Fruit fly (Drosophila melanogaster) whole organism, embryonic: ENCODE data around the gene Drsl1.

Experiments
- Ada2b ChIP-seq: fragments of 200-800 bp; sonication (Bioruptor generic); IDR thresholded peaks from 2 replicates; pipeline ENCODE4 v1.3.6; 2022; ENCODE audit warnings: missing biosample characterization, missing genetic modification characterization
- Atf3 ChIP-seq: fragments of 200-800 bp; sonication (Bioruptor generic); optimal IDR thresholded peaks from 3 replicates; lab custom pipeline; 2016; ENCODE audit warnings: missing biosample characterization, missing genetic modification characterization
- Awh ChIP-seq: fragments of 200-800 bp; sonication (Bioruptor generic); IDR thresholded peaks from 2 replicates; pipeline ENCODE4, ENCODE4 v1.3.6; 2022; ENCODE audit warnings: missing biosample characterization, missing genetic modification characterization
- B-H2 ChIP-seq: fragments of 200-800 bp; sonication (Bioruptor generic); optimal IDR thresholded peaks from 2 replicates; lab custom pipeline; 2018; ENCODE audit warnings: missing biosample characterization, mild to moderate bottlenecking, missing genetic modification characterization
- C15 ChIP-seq: fragments of 200-800 bp; sonication (Bioruptor generic); IDR thresholded peaks from 3 replicates; pipeline ENCODE4 v1.3.6; 2022; ENCODE audit warnings: missing biosample characterization, missing genetic modification characterization
- CG11085 ChIP-seq: fragments of 200-800 bp; sonication (Bioruptor generic); IDR thresholded peaks from 2 replicates; pipeline ENCODE4 v1.3.6; 2022; ENCODE audit warnings: missing biosample characterization, missing genetic modification characterization
- CG11247 ChIP-seq: fragments of 200-800 bp; sonication (Bioruptor generic); IDR thresholded peaks from 2 replicates; pipeline ENCODE4 v1.3.6; 2022; ENCODE audit warnings: missing biosample characterization, missing genetic modification characterization
- CG11560 ChIP-seq: fragments of 200-800 bp; sonication (Bioruptor generic); IDR thresholded peaks from 3 replicates; pipeline ENCODE4 v1.3.6; 2022; ENCODE audit warnings: missing biosample characterization, missing genetic modification characterization
- CG1233 ChIP-seq: fragments of 200-800 bp; sonication (Bioruptor generic); optimal IDR thresholded peaks from 4 replicates; lab custom pipeline; 2018; ENCODE audit warnings: missing biosample characterization, mild to moderate bottlenecking, missing genetic modification characterization
- CG12391 ChIP-seq: fragments of 200-800 bp; sonication (Bioruptor generic); optimal IDR thresholded peaks from 3 replicates; lab custom pipeline; 2018; ENCODE audit warnings: missing biosample characterization, mild to moderate bottlenecking, missing genetic modification characterization, moderate library complexity
- CG14710 ChIP-seq: fragments of 200-800 bp; sonication (Bioruptor generic); optimal IDR thresholded peaks from 3 replicates; lab custom pipeline; 2019; ENCODE audit warnings: missing biosample characterization, mild to moderate bottlenecking, missing genetic modification characterization, moderate library complexity
- CG15269 ChIP-seq: fragments of 200-800 bp; sonication (Bioruptor generic); optimal IDR thresholded peaks from 2 replicates; lab custom pipeline; 2018; ENCODE audit warnings: missing biosample characterization, mild to moderate bottlenecking, missing genetic modification characterization, moderate library complexity
- CG1529 ChIP-seq: fragments of 200-800 bp; sonication (Bioruptor generic); optimal IDR thresholded peaks from 3 replicates; lab custom pipeline; 2018; ENCODE audit warnings: missing biosample characterization, missing genetic modification characterization
- CG17829 ChIP-seq: fragments of 200-800 bp; optimal IDR thresholded peaks from 2 replicates; lab custom pipeline; 2019; ENCODE audit warnings: missing biosample characterization, mild to moderate bottlenecking, missing genetic modification characterization, moderate library complexity
- CG2129 ChIP-seq: fragments of 200-800 bp; sonication (Bioruptor generic); IDR thresholded peaks from 2 replicates; pipeline ENCODE4 v1.3.6; 2022; ENCODE audit warnings: missing biosample characterization, missing genetic modification characterization; ENCODE audit not compliant: partially characterized antibody
- CG3065 ChIP-seq: fragments of 200-800 bp; sonication (Bioruptor generic); optimal IDR thresholded peaks from 2 replicates; lab custom pipeline; 2016; ENCODE audit warnings: missing biosample characterization, missing genetic modification characterization
- CG31388 ChIP-seq: fragments of 200-800 bp; sonication (Bioruptor generic); optimal IDR thresholded peaks from 2 replicates; lab custom pipeline; 2016; ENCODE audit warnings: missing biosample characterization, missing genetic modification characterization
- CG32532 ChIP-seq: fragments of 200-800 bp; sonication (Bioruptor generic); IDR thresholded peaks from 2 replicates; pipeline ENCODE4 v1.3.6; 2022; ENCODE audit warnings: missing biosample characterization, missing genetic modification characterization
- CG5245 ChIP-seq: fragments of 200-800 bp; sonication (Bioruptor generic); optimal IDR thresholded peaks from 3 replicates; lab custom pipeline; 2016; ENCODE audit warnings: missing biosample characterization, missing genetic modification characterization
- CG6765 ChIP-seq: fragments of 200-800 bp; sonication (Bioruptor generic); optimal IDR thresholded peaks from 3 replicates; lab custom pipeline; 2017; ENCODE audit warnings: missing biosample characterization, mild to moderate bottlenecking, missing genetic modification characterization
- CG7839 ChIP-seq: fragments of 200-800 bp; sonication (Bioruptor generic); optimal IDR thresholded peaks from 3 replicates; lab custom pipeline; 2018; ENCODE audit warnings: missing biosample characterization, mild to moderate bottlenecking, missing genetic modification characterization, moderate library complexity
- CG7928 ChIP-seq: fragments of 200-800 bp; sonication (Bioruptor generic); optimal IDR thresholded peaks from 2 replicates; lab custom pipeline; 2017; ENCODE audit warnings: missing biosample characterization, mild to moderate bottlenecking, missing genetic modification characterization
- CG8478 ChIP-seq: fragments of >200 bp; optimal IDR thresholded peaks from 2 replicates; lab custom pipeline; 2018
- CG9876 ChIP-seq: fragments of 200-800 bp; sonication (Bioruptor generic); optimal IDR thresholded peaks from 2 replicates; lab custom pipeline; 2016; ENCODE audit warnings: missing biosample characterization, missing genetic modification characterization
- Dad ChIP-seq: fragments of 200-800 bp; sonication (Bioruptor generic); optimal IDR thresholded peaks from 3 replicates; lab custom pipeline; 2016; ENCODE audit warnings: missing biosample characterization, missing genetic modification characterization
- Dip3 ChIP-seq: fragments of 200-800 bp; sonication (Bioruptor generic); optimal IDR thresholded peaks from 3 replicates; lab custom pipeline; 2016; ENCODE audit warnings: missing biosample characterization, missing genetic modification characterization
- Dll ChIP-seq: fragments of 200-800 bp; sonication (Bioruptor generic); IDR thresholded peaks from 4 replicates; pipeline ENCODE4 v1.3.6; 2022; ENCODE audit warnings: missing biosample characterization, missing genetic modification characterization; ENCODE audit not compliant: partially characterized antibody
- Fer2 ChIP-seq: fragments of 200-800 bp; sonication (Bioruptor generic); optimal IDR thresholded peaks from 2 replicates; lab custom pipeline; 2018; ENCODE audit warnings: missing biosample characterization, mild to moderate bottlenecking, missing genetic modification characterization, moderate library complexity
- HLH4C ChIP-seq: fragments of 200-800 bp; sonication (Bioruptor generic); IDR thresholded peaks from 3 replicates; pipeline ENCODE4 v1.3.6; 2022; ENCODE audit warnings: missing biosample characterization, missing genetic modification characterization; ENCODE audit not compliant: partially characterized antibody
- Hr3 ChIP-seq: fragments of 200-800 bp; sonication (Bioruptor generic); optimal IDR thresholded peaks from 3 replicates; lab custom pipeline; 2016; ENCODE audit warnings: missing biosample characterization, missing genetic modification characterization
- Hr39 ChIP-seq: fragments of >200 bp; optimal IDR thresholded peaks from 2 replicates; lab custom pipeline; 2017
- Med ChIP-seq: fragments of 200-800 bp; sonication (Bioruptor generic); peaks from one replicate; lab custom pipeline; 2016; ENCODE audit warnings: missing biosample characterization, missing genetic modification characterization, mild to moderate bottlenecking, inconsistent platforms, moderate library complexity
- NFAT ChIP-seq: fragments of 200-800 bp; sonication (Bioruptor generic); IDR thresholded peaks from 2 replicates; pipeline ENCODE4 v1.3.6; 2022; ENCODE audit warnings: missing biosample characterization, missing genetic modification characterization
- Neu2 ChIP-seq: fragments of 200-800 bp; sonication (Bioruptor generic); optimal IDR thresholded peaks from 3 replicates; lab custom pipeline; 2016; ENCODE audit warnings: missing biosample characterization, missing genetic modification characterization, borderline replicate concordance
- Ravus ChIP-seq: fragments of 200-800 bp; sonication (Bioruptor generic); IDR thresholded peaks from 2 replicates; pipeline ENCODE4 v1.3.6; 2022; ENCODE audit warnings: missing biosample characterization, missing genetic modification characterization
- Scr ChIP-seq: fragments of 200-800 bp; sonication (Bioruptor generic); IDR thresholded peaks from 2 replicates; pipeline ENCODE4 v1.3.6; 2022; ENCODE audit warnings: missing biosample characterization, missing genetic modification characterization; ENCODE audit not compliant: partially characterized antibody
- az2 ChIP-seq: fragments of 200-800 bp; sonication (Bioruptor generic); optimal IDR thresholded peaks from 3 replicates; lab custom pipeline; 2016; ENCODE audit warnings: missing biosample characterization, missing genetic modification characterization
- cas ChIP-seq: fragments of 200-800 bp; sonication (Bioruptor generic); IDR thresholded peaks from 2 replicates; pipeline ENCODE4 v1.3.6; 2022; ENCODE audit warnings: missing biosample characterization, missing genetic modification characterization
- ems ChIP-seq: fragments of 200-800 bp; sonication (Bioruptor generic); optimal IDR thresholded peaks from 3 replicates; lab custom pipeline; 2016; ENCODE audit warnings: missing biosample characterization, missing genetic modification characterization
- jing ChIP-seq: fragments of 200-800 bp; sonication (Bioruptor generic); optimal IDR thresholded peaks from 2 replicates; lab custom pipeline; 2018; ENCODE audit warnings: missing biosample characterization, mild to moderate bottlenecking, missing genetic modification characterization
- klu ChIP-seq: fragments of 200-800 bp; sonication (Bioruptor generic); IDR thresholded peaks from 2 replicates; pipeline ENCODE4 v1.3.6; 2022; ENCODE audit warnings: missing biosample characterization, missing genetic modification characterization
- lbe ChIP-seq: fragments of 200-800 bp; sonication (Bioruptor generic); optimal IDR thresholded peaks from 2 replicates; lab custom pipeline; 2016; ENCODE audit warnings: missing biosample characterization, mild to moderate bottlenecking, missing genetic modification characterization
- lov ChIP-seq, 2 experiments: fragments of 200-800 bp in 1 of 2; fragments of >200 bp in 1 of 2; sonication (Bioruptor generic) in 1 of 2; IDR thresholded peaks in 1 of 2; optimal IDR thresholded peaks in 1 of 2; 2 replicates in 1 of 2; 3 replicates in 1 of 2; pipeline versions ENCODE4 v1.3.6 to Lab custom; 2017 to 2022; ENCODE audit warnings: missing biosample characterization in 1 of 2, missing genetic modification characterization in 1 of 2
- p53 ChIP-seq: fragments of 200-800 bp; sonication (Bioruptor generic); optimal IDR thresholded peaks from 2 replicates; lab custom pipeline; 2016; ENCODE audit warnings: missing biosample characterization, missing genetic modification characterization
- pita ChIP-seq: fragments of 200-800 bp; sonication (Bioruptor generic); optimal IDR thresholded peaks from 2 replicates; lab custom pipeline; 2017; ENCODE audit warnings: missing biosample characterization, mild to moderate bottlenecking, missing genetic modification characterization
- pnt ChIP-seq: fragments of 200-800 bp; sonication (Bioruptor generic); optimal IDR thresholded peaks from 3 replicates; lab custom pipeline; 2016; ENCODE audit warnings: missing biosample characterization, missing genetic modification characterization
- sim ChIP-seq: fragments of 200-800 bp; sonication (Bioruptor generic); IDR thresholded peaks from 2 replicates; pipeline ENCODE4 v1.3.6; 2022; ENCODE audit warnings: missing biosample characterization, missing genetic modification characterization
- sr ChIP-seq: fragments of 200-800 bp; sonication (Bioruptor generic); IDR thresholded peaks from 3 replicates; pipeline ENCODE4 v1.3.6; 2022; ENCODE audit warnings: missing biosample characterization, missing genetic modification characterization
- tup ChIP-seq: fragments of 200-800 bp; sonication (Bioruptor generic); optimal IDR thresholded peaks from 2 replicates; lab custom pipeline; 2016; ENCODE audit warnings: missing biosample characterization, mild to moderate bottlenecking, missing genetic modification characterization, moderate library complexity
- wor ChIP-seq: fragments of 200-800 bp; sonication (Bioruptor generic); IDR thresholded peaks from 2 replicates; pipeline ENCODE4 v1.3.6; 2022; ENCODE audit warnings: missing biosample characterization, missing genetic modification characterization
- zfh1 ChIP-seq: fragments of 200-800 bp; sonication (Bioruptor generic); IDR thresholded peaks from 3 replicates; pipeline ENCODE4 v1.3.6; 2022; ENCODE audit warnings: missing biosample characterization, missing genetic modification characterization

The Drsl1 gene

dm6 chr3L:3381869-3382488 lies 46.4 kb upstream of the Drsl1 start (continued):
- TF ChIP-seq Dll (GFP tag; lab: Robert Waterston, UW): no peak
- no peak for TF ChIP-seq sim (GFP tag; lab: Robert Waterston, UW)
- TF ChIP-seq CG31388 (GFP tag; lab: Kevin White, UChicago): no peak
- TF ChIP-seq CG3065 (GFP tag; lab: Kevin White, UChicago): no peak
- no peak for TF ChIP-seq CG1529 (GFP tag; lab: Kevin White, UChicago)
- peak; percentile 88 for TF ChIP-seq CG32532 (GFP tag; lab: Robert Waterston, UW)
- peak; percentile 13; the same call in 1 of the 2 replicates for TF ChIP-seq wor
- no peak for TF ChIP-seq CG7928
- no peak for TF ChIP-seq C15 (GFP tag; lab: Robert Waterston, UW)
- no peak for TF ChIP-seq lov (optimal IDR thresholded peaks at IDR 0.05; lab: Kevin White, UChicago)
- 0 out of 3 replicates have a peak, but pooled peaks have one; percentile 8 for TF ChIP-seq lov (GFP tag; IDR thresholded peaks at IDR 0.05; lab: Robert Waterston, UW)
- peak; percentile 60 for TF ChIP-seq CG15269 (tag; lab: Kevin White, UChicago)
- no peak for TF ChIP-seq CG5245 (GFP tag; lab: Kevin White, UChicago)
- TF ChIP-seq CG14710: no peak
- no peak for TF ChIP-seq Neu2 (GFP tag; lab: Kevin White, UChicago)
- no peak for TF ChIP-seq CG17829
- TF ChIP-seq cas: peak; percentile 43; the same call in 1 of the 2 replicates
- TF ChIP-seq jing (GFP tag; lab: Kevin White, UChicago): no peak
- TF ChIP-seq CG11560 (tag; lab: Robert Waterston, UW): no peak; the same call in 2 of the 3 replicates
- TF ChIP-seq Scr (GFP tag; lab: Robert Waterston, UW): no peak
- 0 out of 3 replicates have a peak, but pooled peaks have one; percentile 47 for TF ChIP-seq sr (GFP tag; lab: Robert Waterston, UW)
- no peak for TF ChIP-seq B-H2
- no peak for TF ChIP-seq Dad (GFP tag; lab: Kevin White, UChicago)
- no peak for TF ChIP-seq CG1233
- peak; percentile 6 for TF ChIP-seq tup (GFP tag; lab: Kevin White, UChicago)
- no peak for TF ChIP-seq p53 (GFP tag; lab: Kevin White, UChicago)
- TF ChIP-seq Ravus: no peak
- TF ChIP-seq CG8478: no peak
- no peak for TF ChIP-seq HLH4C (GFP tag; lab: Robert Waterston, UW)
- TF ChIP-seq az2 (GFP tag; lab: Kevin White, UChicago): no peak
- TF ChIP-seq lbe (GFP tag; lab: Kevin White, UChicago): no peak
- peak; percentile 70 for TF ChIP-seq Ada2b (GFP tag; lab: Robert Waterston, UW)
- TF ChIP-seq pnt (GFP tag; lab: Kevin White, UChicago): no peak
- TF ChIP-seq Atf3: no peak
- peak; percentile 64; the same call in 2 of the 3 replicates for TF ChIP-seq zfh1 (GFP tag; lab: Robert Waterston, UW)
- peak; percentile 49; the same call in 1 of the 2 replicates for TF ChIP-seq CG11247 (GFP tag; lab: Robert Waterston, UW)
- peak; percentile 52 for TF ChIP-seq CG11085 (GFP tag; lab: Robert Waterston, UW)
- TF ChIP-seq Hr3: no peak
- TF ChIP-seq ems (GFP tag; lab: Kevin White, UChicago): no peak
- TF ChIP-seq CG2129: no peak
- TF ChIP-seq klu: 0 out of 2 replicates have a peak, but pooled peaks have one; percentile 8
- TF ChIP-seq NFAT (GFP tag; lab: Robert Waterston, UW): peak; percentile 74
- TF ChIP-seq Med (GFP tag; lab: Kevin White, UChicago): peak; percentile 78
- no peak for TF ChIP-seq CG6765 (GFP tag; lab: Kevin White, UChicago)
- no peak for TF ChIP-seq CG12391 (tag; lab: Kevin White, UChicago)
- peak; percentile 9 for TF ChIP-seq Fer2
- TF ChIP-seq pita (GFP tag; lab: Kevin White, UChicago): no peak
- no peak for TF ChIP-seq Dip3 (GFP tag; lab: Kevin White, UChicago)
- peak; percentile 49 for TF ChIP-seq CG7839 (tag; lab: Kevin White, UChicago)
- TF ChIP-seq Awh: peak; percentile 55; the same call in 1 of the 2 replicates
- no peak for TF ChIP-seq Hr39 (lab: Kevin White, UChicago)
- no peak for TF ChIP-seq CG9876 (GFP tag; lab: Kevin White, UChicago)
